Worm (Caenorhabditis elegans) whole organism, young adult: ENCODE measurements around the gene C14A4.6.

Experiments used
- F33H1.4 ChIP-seq: fragments of 200-800 bp; sonication (Bioruptor generic); IDR thresholded peaks from 2 replicates; pipeline ENCODE4 v1.3.6; 2022; ENCODE audit warnings: missing genetic modification reagents, missing genetic modification characterization, missing compliant biosample characterization
- F55B11.4 ChIP-seq: sonication (generic microtip); optimal IDR thresholded peaks from 2 replicates; lab custom pipeline; 2016; ENCODE audit warnings: missing compliant biosample characterization, missing genetic modification characterization, borderline replicate concordance; ENCODE audit not compliant: insufficient read depth
- F57A8.1 ChIP-seq: fragments of 200-800 bp; sonication (Bioruptor generic); optimal IDR thresholded peaks from 2 replicates; lab custom pipeline; 2018; ENCODE audit warnings: mild to moderate bottlenecking, missing genetic modification characterization, moderate library complexity, missing compliant biosample characterization
- F57C9.4 ChIP-seq: sonication (generic microtip); optimal IDR thresholded peaks from 2 replicates; lab custom pipeline; 2017; ENCODE audit warnings: mild to moderate bottlenecking, missing genetic modification characterization, missing compliant biosample characterization
- K11D2.4 ChIP-seq: fragments of 200-800 bp; sonication (Bioruptor generic); IDR thresholded peaks from 2 replicates; pipeline ENCODE4 v1.3.6; 2022; ENCODE audit warnings: missing genetic modification reagents, missing genetic modification characterization, missing compliant biosample characterization
- K12H6.12 ChIP-seq: fragments of 200-800 bp; sonication (Bioruptor generic); optimal IDR thresholded peaks from 2 replicates; lab custom pipeline; 2018; ENCODE audit warnings: mild to moderate bottlenecking, missing genetic modification characterization, missing compliant biosample characterization
- Y53G8AR.9 ChIP-seq: fragments of 200-800 bp; sonication (Bioruptor generic); conservative IDR thresholded peaks from 2 replicates; pipeline ENCODE4 v1.3.6; 2022; ENCODE audit warnings: missing genetic modification reagents, missing genetic modification characterization, missing compliant biosample characterization
- Y56A3A.18 ChIP-seq: fragments of 200-800 bp; sonication (Bioruptor generic); IDR thresholded peaks from 2 replicates; pipeline ENCODE4 v1.3.6; 2022; ENCODE audit warnings: missing genetic modification reagents, missing genetic modification characterization, missing compliant biosample characterization
- Y67H2A.10 ChIP-seq: fragments of 200-800 bp; sonication (Bioruptor generic); conservative IDR thresholded peaks from 2 replicates; pipeline ENCODE4 v1.3.6; 2022; ENCODE audit warnings: missing genetic modification reagents, missing genetic modification characterization, missing compliant biosample characterization
- Y95B8A.8 ChIP-seq: fragments of 200-800 bp; sonication (Bioruptor generic); IDR thresholded peaks from 2 replicates; pipeline ENCODE4 v1.3.6; 2022; ENCODE audit warnings: missing genetic modification reagents, missing genetic modification characterization, missing compliant biosample characterization
- akir-1 ChIP-seq: fragments of 200-800 bp; sonication (Bioruptor generic); optimal IDR thresholded peaks from 2 replicates; lab custom pipeline; 2018; ENCODE audit warnings: mild to moderate bottlenecking, missing genetic modification characterization, moderate library complexity, missing compliant biosample characterization
- atf-7 ChIP-seq: sonication (generic microtip); optimal IDR thresholded peaks from 2 replicates; lab custom pipeline; 2017; ENCODE audit warnings: mild to moderate bottlenecking, missing genetic modification characterization, missing compliant biosample characterization
- attf-5 ChIP-seq: fragments of 200-800 bp; sonication (Bioruptor generic); optimal IDR thresholded peaks from 2 replicates; lab custom pipeline; 2018; ENCODE audit warnings: mild to moderate bottlenecking, missing genetic modification characterization, missing compliant biosample characterization
- cebp-2 ChIP-seq: fragments of 200-800 bp; sonication (Bioruptor generic); IDR thresholded peaks from 2 replicates; pipeline ENCODE4 v1.3.6; 2022; ENCODE audit warnings: missing genetic modification characterization, missing compliant biosample characterization
- ceh-100 ChIP-seq: fragments of 200-800 bp; sonication (Bioruptor generic); IDR thresholded peaks from 2 replicates; pipeline ENCODE4 v1.3.6; 2022; ENCODE audit warnings: missing genetic modification reagents, missing genetic modification characterization, missing compliant biosample characterization
- ceh-91 ChIP-seq: fragments of 200-800 bp; sonication (Bioruptor generic); IDR thresholded peaks from 2 replicates; pipeline ENCODE4 v1.3.6; 2022; ENCODE audit warnings: missing genetic modification reagents, missing genetic modification characterization, missing compliant biosample characterization
- chd-7 ChIP-seq: sonication (generic microtip); optimal IDR thresholded peaks from 2 replicates; lab custom pipeline; 2016; ENCODE audit warnings: mild to moderate bottlenecking, missing genetic modification characterization, moderate library complexity, missing compliant biosample characterization
- efl-1 ChIP-seq: fragments of 150-350 bp; optimal IDR thresholded peaks from 2 replicates; lab custom pipeline; 2014; ENCODE audit warnings: missing biosample characterization, missing genetic modification reagents, missing genetic modification characterization
- egl-18 ChIP-seq: fragments of 200-800 bp; sonication (Bioruptor generic); IDR thresholded peaks from 2 replicates; pipeline ENCODE4 v1.3.6; 2022; ENCODE audit warnings: missing genetic modification reagents, missing genetic modification characterization, missing compliant biosample characterization
- egl-44 ChIP-seq: fragments of 200-800 bp; sonication (Bioruptor generic); IDR thresholded peaks from 2 replicates; pipeline ENCODE4 v1.3.6; 2022; ENCODE audit warnings: missing genetic modification reagents, missing genetic modification characterization, missing compliant biosample characterization
- fkh-3 ChIP-seq: sonication (generic microtip); optimal IDR thresholded peaks from 2 replicates; lab custom pipeline; 2016; ENCODE audit warnings: mild to moderate bottlenecking, missing genetic modification characterization, missing compliant biosample characterization
- gei-17 ChIP-seq: fragments of 200-800 bp; sonication (Bioruptor generic); optimal IDR thresholded peaks from 2 replicates; lab custom pipeline; 2018; ENCODE audit warnings: mild to moderate bottlenecking, missing genetic modification characterization, missing compliant biosample characterization
- him-1 ChIP-seq: sonication (generic microtip); optimal IDR thresholded peaks from 2 replicates; lab custom pipeline; 2016; ENCODE audit warnings: missing genotype, missing genetic modification reagents, missing genetic modification characterization, missing compliant biosample characterization
- hlh-26 ChIP-seq: fragments of 200-800 bp; sonication (Bioruptor generic); conservative IDR thresholded peaks from 2 replicates; pipeline ENCODE4 v1.3.6; 2022; ENCODE audit warnings: missing genetic modification reagents, missing genetic modification characterization, missing compliant biosample characterization
- hsf-1 ChIP-seq: fragments of 200-800 bp; sonication (Bioruptor generic); IDR thresholded peaks from 2 replicates; pipeline ENCODE4 v1.3.6; 2022; ENCODE audit warnings: missing genetic modification reagents, missing genetic modification characterization, missing compliant biosample characterization
- lag-1 ChIP-seq: fragments of 200-800 bp; sonication (Bioruptor generic); IDR thresholded peaks from 2 replicates; pipeline ENCODE4 v1.3.6; 2022; ENCODE audit warnings: missing genetic modification reagents, missing genetic modification characterization, missing compliant biosample characterization
- let-607 ChIP-seq, 2 experiments: fragments of 200-800 bp in 1 of 2; sonication (Bioruptor generic) in 1 of 2; sonication (generic microtip) in 1 of 2; optimal IDR thresholded peaks; 2 replicates each; lab custom pipeline; 2016 to 2018; ENCODE audit warnings: mild to moderate bottlenecking in 2 of 2, missing compliant biosample characterization in 2 of 2, missing genetic modification characterization in 2 of 2, moderate library complexity in 2 of 2, missing genotype in 1 of 2
- lin-35 ChIP-seq, 3 experiments: fragments of 150-350 bp in 2 of 3; sonication (generic microtip) in 1 of 3; optimal IDR thresholded peaks; 2 replicates each; lab custom pipeline; 2014 to 2018; ENCODE audit warnings: missing biosample characterization in 3 of 3, missing genetic modification characterization in 3 of 3, missing genetic modification reagents in 3 of 3
- lin-40 ChIP-seq: sonication (generic microtip); optimal IDR thresholded peaks from 2 replicates; lab custom pipeline; 2016; ENCODE audit warnings: missing genetic modification characterization, mild to moderate bottlenecking, missing compliant biosample characterization, missing genotype, missing genetic modification reagents
- lsy-27 ChIP-seq: sonication (generic microtip); optimal IDR thresholded peaks from 2 replicates; lab custom pipeline; 2017; ENCODE audit warnings: missing genetic modification characterization, mild to moderate bottlenecking, missing compliant biosample characterization, antibody characterized with exemption, missing genotype, borderline replicate concordance; ENCODE audit not compliant: insufficient read depth
- madf-10 ChIP-seq: sonication (generic microtip); optimal IDR thresholded peaks from 2 replicates; lab custom pipeline; 2016; ENCODE audit warnings: mild to moderate bottlenecking, missing genetic modification characterization, missing compliant biosample characterization
- madf-6 ChIP-seq: fragments of 200-800 bp; sonication (Bioruptor generic); IDR thresholded peaks from 2 replicates; pipeline ENCODE4 v1.3.6; 2022; ENCODE audit warnings: missing genetic modification reagents, missing genetic modification characterization, missing compliant biosample characterization
- mcd-1 ChIP-seq: fragments of 200-800 bp; sonication (Bioruptor generic); IDR thresholded peaks from 2 replicates; pipeline ENCODE4 v1.3.6; 2022; ENCODE audit warnings: missing genetic modification reagents, missing genetic modification characterization, missing compliant biosample characterization
- nfyb-1 ChIP-seq: fragments of 200-800 bp; sonication (Bioruptor generic); IDR thresholded peaks from 2 replicates; pipeline ENCODE4 v1.3.6; 2022; ENCODE audit warnings: missing genetic modification reagents, missing genetic modification characterization, missing compliant biosample characterization
- nhr-90 ChIP-seq: sonication (generic microtip); optimal IDR thresholded peaks from 2 replicates; lab custom pipeline; 2016; ENCODE audit warnings: missing genotype, mild to moderate bottlenecking, missing genetic modification characterization, missing compliant biosample characterization
- pbrm-1 ChIP-seq: fragments of 200-800 bp; sonication (Bioruptor generic); IDR thresholded peaks from 2 replicates; pipeline ENCODE4 v1.3.6; 2022; ENCODE audit warnings: missing genetic modification reagents, missing genetic modification characterization, missing compliant biosample characterization
- sdz-38 ChIP-seq: sonication (generic microtip); optimal IDR thresholded peaks from 2 replicates; lab custom pipeline; 2016; ENCODE audit warnings: missing genotype, missing genetic modification characterization, missing compliant biosample characterization
- sea-2 ChIP-seq: fragments of 200-800 bp; sonication (Bioruptor generic); IDR thresholded peaks from 2 replicates; pipeline ENCODE4 v1.3.6; 2022; ENCODE audit warnings: missing genetic modification characterization, missing compliant biosample characterization
- snpc-1.1 ChIP-seq: sonication (generic microtip); optimal IDR thresholded peaks from 2 replicates; lab custom pipeline; 2017; ENCODE audit warnings: missing genetic modification characterization, mild to moderate bottlenecking, missing compliant biosample characterization, antibody characterized with exemption, moderate library complexity, missing genotype, missing genetic modification reagents; ENCODE audit not compliant: insufficient read depth
- snpc-1.3 ChIP-seq: sonication (generic microtip); optimal IDR thresholded peaks from 2 replicates; lab custom pipeline; 2017; ENCODE audit warnings: missing genetic modification characterization, mild to moderate bottlenecking, missing compliant biosample characterization, antibody characterized with exemption, moderate library complexity, missing genotype, missing genetic modification reagents; ENCODE audit not compliant: insufficient read depth
- snpc-3.4 ChIP-seq: sonication (generic microtip); optimal IDR thresholded peaks from 2 replicates; lab custom pipeline; 2017; ENCODE audit warnings: missing genetic modification characterization, mild to moderate bottlenecking, missing compliant biosample characterization, antibody characterized with exemption, moderate library complexity, missing genotype, missing genetic modification reagents
- snpc-4 ChIP-seq, 5 experiments: fragments of 150-350 bp in 1 of 5; sonication (generic microtip) in 4 of 5; optimal IDR thresholded peaks; 2 replicates each; lab custom pipeline; 2014 to 2018; ENCODE audit warnings: missing genetic modification characterization in 5 of 5, missing biosample characterization in 3 of 5, antibody characterized with exemption in 2 of 5, mild to moderate bottlenecking in 2 of 5, missing compliant biosample characterization in 2 of 5, missing genotype in 2 of 5, moderate library complexity in 2 of 5, missing genetic modification reagents in 1 of 5
- sptf-2 ChIP-seq: fragments of 200-800 bp; sonication (Bioruptor generic); optimal IDR thresholded peaks from 2 replicates; lab custom pipeline; 2018; ENCODE audit warnings: mild to moderate bottlenecking, missing genetic modification characterization, missing compliant biosample characterization
- xnd-1 ChIP-seq: sonication (generic microtip); optimal IDR thresholded peaks from 2 replicates; lab custom pipeline; 2016; ENCODE audit warnings: missing genotype, missing genetic modification reagents, missing genetic modification characterization, missing compliant biosample characterization
- ztf-18 ChIP-seq: sonication (generic microtip); optimal IDR thresholded peaks from 2 replicates; lab custom pipeline; 2016; ENCODE audit warnings: missing genotype, mild to moderate bottlenecking, missing genetic modification characterization, missing compliant biosample characterization
- ztf-26 ChIP-seq: sonication (generic microtip); optimal IDR thresholded peaks from 2 replicates; lab custom pipeline; 2017; ENCODE audit warnings: missing genetic modification characterization, missing compliant biosample characterization

The C14A4.6 gene

DNA sequence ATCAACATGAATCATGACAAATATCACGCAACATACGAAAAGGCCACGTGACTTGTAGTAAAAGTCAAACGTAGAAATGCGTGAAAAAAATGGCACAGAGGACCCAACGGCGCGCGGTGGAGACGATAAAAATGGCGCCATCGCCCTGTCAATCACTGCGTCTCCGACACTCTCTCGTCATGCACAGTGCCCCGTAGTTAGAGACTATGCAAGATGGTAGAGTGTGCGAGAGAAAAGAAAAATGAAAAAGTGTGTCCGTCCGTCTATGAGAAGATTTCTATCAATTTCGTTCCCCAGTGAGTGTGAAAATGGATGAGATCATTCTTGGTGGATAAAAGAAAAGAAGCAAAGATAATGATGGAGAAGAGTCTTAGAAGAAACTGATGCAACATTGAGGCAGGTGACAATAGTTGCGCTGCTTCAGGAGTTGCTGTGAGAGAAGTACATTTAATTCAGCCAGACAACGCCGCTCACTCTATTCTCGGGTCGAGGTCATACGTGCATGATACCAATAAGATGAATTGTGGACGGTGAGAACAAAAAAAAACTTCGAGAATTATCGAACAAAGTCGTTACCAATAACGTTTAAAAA lies 39.0 kb downstream of the C14A4.6 start:
- TF ChIP-seq lag-1 (GFP tag; lab: Robert Waterston, UW), result no peak
- peak; percentile 16 for TF ChIP-seq K12H6.12 (tag; lab: Kevin White, UChicago)
- TF ChIP-seq F33H1.4, result peak; percentile 7; the same call in 1 of the 2 replicates
- TF ChIP-seq let-607 (tag; optimal IDR thresholded peaks at IDR 0.05; lab: Kevin White, UChicago), result peak in 1 of 2 experiments; percentile 19
- no peak for TF ChIP-seq efl-1
- TF ChIP-seq xnd-1 (tag; lab: Kevin White, UChicago), result no peak
- peak; percentile 15 for TF ChIP-seq lin-40 (tag; lab: Kevin White, UChicago)
- no peak for TF ChIP-seq akir-1
- TF ChIP-seq Y56A3A.18, result 0 out of 2 replicates have a peak, but pooled peaks have one; percentile 9
- TF ChIP-seq gei-17, result peak; percentile 15
- no peak for TF ChIP-seq sea-2 (GFP tag; lab: Robert Waterston, UW)
- no peak for TF ChIP-seq lin-35 (GFP tag; optimal IDR thresholded peaks at IDR 0.05; lab: Kevin White, UChicago)
- no peak for TF ChIP-seq cebp-2 (GFP tag; lab: Robert Waterston, UW)
- no peak for TF ChIP-seq snpc-1.3 (tag; lab: Kevin White, UChicago)
- TF ChIP-seq him-1, result no peak
- no peak for TF ChIP-seq ceh-100 (GFP tag; lab: Robert Waterston, UW)
- TF ChIP-seq chd-7 (tag; lab: Kevin White, UChicago), result peak; percentile 80
- peak; percentile 48; the same call in 1 of the 2 replicates for TF ChIP-seq Y53G8AR.9 (GFP tag; lab: Robert Waterston, UW)
- TF ChIP-seq ztf-26 (tag; lab: Kevin White, UChicago), result peak; percentile 84
- no peak for TF ChIP-seq Y67H2A.10 (GFP tag; lab: Robert Waterston, UW)
- TF ChIP-seq F55B11.4 (tag; lab: Kevin White, UChicago), result no peak
- TF ChIP-seq nfyb-1, result peak; percentile 67; the same call in 1 of the 2 replicates
- TF ChIP-seq lsy-27 (tag; lab: Kevin White, UChicago), result no peak
- TF ChIP-seq K11D2.4 (GFP tag; lab: Robert Waterston, UW), result peak; percentile 17; the same call in 1 of the 2 replicates
- TF ChIP-seq attf-5 (GFP tag; lab: Kevin White, UChicago), result peak; percentile 36
- TF ChIP-seq sdz-38 (tag; lab: Kevin White, UChicago), result no peak
- TF ChIP-seq hlh-26 (GFP tag; lab: Robert Waterston, UW), result no peak
- TF ChIP-seq fkh-3 (tag; lab: Kevin White, UChicago), result no peak
- TF ChIP-seq nhr-90 (tag; lab: Kevin White, UChicago), result peak; percentile 55
- TF ChIP-seq mcd-1 (GFP tag; lab: Robert Waterston, UW), result peak; percentile 53
- no peak for TF ChIP-seq madf-10
- TF ChIP-seq snpc-3.4 (tag; lab: Kevin White, UChicago), result no peak
- peak; percentile 64 for TF ChIP-seq hsf-1
- TF ChIP-seq atf-7, result peak; percentile 30
- no peak for TF ChIP-seq sptf-2 (GFP tag; lab: Kevin White, UChicago)
- no peak for TF ChIP-seq ceh-91 (GFP tag; lab: Robert Waterston, UW)
- no peak for TF ChIP-seq snpc-4 (GFP tag; optimal IDR thresholded peaks at IDR 0.05; lab: Kevin White, UChicago)
- peak in 2 of 4 experiments; percentile 36 to 68 for TF ChIP-seq snpc-4 (tag; optimal IDR thresholded peaks at IDR 0.05; lab: Kevin White, UChicago)
- TF ChIP-seq F57A8.1 (GFP tag; lab: Kevin White, UChicago), result no peak
- no peak for TF ChIP-seq F57C9.4 (tag; lab: Kevin White, UChicago)
- TF ChIP-seq pbrm-1 (GFP tag; lab: Robert Waterston, UW), result peak; percentile 8; the same call in 1 of the 2 replicates
- TF ChIP-seq egl-44 (GFP tag; lab: Robert Waterston, UW), result no peak
- TF ChIP-seq snpc-1.1, result no peak
- TF ChIP-seq Y95B8A.8 (GFP tag; lab: Robert Waterston, UW), result 0 out of 2 replicates have a peak, but pooled peaks have one; percentile 36
- TF ChIP-seq ztf-18 (tag; lab: Kevin White, UChicago), result no peak
- TF ChIP-seq madf-6, result no peak
- no peak for TF ChIP-seq egl-18 (GFP tag; lab: Robert Waterston, UW)
